Worm (Caenorhabditis elegans) whole organism, L2 larva: ENCODE measurements around the gene atgl-1.

Source experiments
- C34F6.9 ChIP-seq: fragments of 150-350 bp; optimal IDR thresholded peaks from 2 replicates; lab custom pipeline; 2014; ENCODE audit warnings: missing biosample characterization, missing genetic modification characterization
- F13H6.1 ChIP-seq: sonication (generic microtip); optimal IDR thresholded peaks from 2 replicates; lab custom pipeline; 2016; ENCODE audit warnings: missing genetic modification characterization, missing compliant biosample characterization
- R02D3.7 ChIP-seq: fragments of 150-350 bp; optimal IDR thresholded peaks from 2 replicates; lab custom pipeline; 2014; ENCODE audit warnings: missing biosample characterization, missing genetic modification characterization
- Y55F3AM.14 ChIP-seq: fragments of 200-800 bp; sonication (Bioruptor generic); optimal IDR thresholded peaks from 2 replicates; lab custom pipeline; 2018; ENCODE audit warnings: mild to moderate bottlenecking, missing genetic modification characterization, missing compliant biosample characterization
- ZK546.5 ChIP-seq: sonication (generic microtip); optimal IDR thresholded peaks from 2 replicates; lab custom pipeline; 2017; ENCODE audit warnings: missing biosample characterization, missing genetic modification characterization
- alr-1 ChIP-seq: fragments of 150-350 bp; optimal IDR thresholded peaks from 2 replicates; lab custom pipeline; 2014; ENCODE audit warnings: missing biosample characterization, missing genetic modification characterization
- aly-2 ChIP-seq: fragments of 150-350 bp; optimal IDR thresholded peaks from 2 replicates; lab custom pipeline; 2014; ENCODE audit warnings: missing biosample characterization, missing genetic modification characterization
- ama-1 ChIP-seq: fragments of 150-350 bp; optimal IDR thresholded peaks from 2 replicates; lab custom pipeline; 2018; ENCODE audit warnings: inconsistent platforms
- blmp-1 ChIP-seq: sonication (generic microtip); optimal IDR thresholded peaks from 2 replicates; lab custom pipeline; 2017; ENCODE audit warnings: missing genetic modification characterization, mild to moderate bottlenecking, missing compliant biosample characterization, antibody characterized with exemption, moderate library complexity; ENCODE audit not compliant: insufficient read depth
- ceh-16 ChIP-seq: fragments of 150-350 bp; optimal IDR thresholded peaks from 2 replicates; lab custom pipeline; 2014; ENCODE audit warnings: missing biosample characterization, missing genetic modification characterization
- ceh-82 ChIP-seq: fragments of 150-350 bp; optimal IDR thresholded peaks from 2 replicates; lab custom pipeline; 2014; ENCODE audit warnings: missing biosample characterization, missing genetic modification characterization
- crh-2 ChIP-seq: sonication (generic microtip); optimal IDR thresholded peaks from 2 replicates; lab custom pipeline; 2017; ENCODE audit warnings: missing biosample characterization, missing genetic modification characterization
- dmd-4 ChIP-seq: sonication (generic microtip); optimal IDR thresholded peaks from 2 replicates; lab custom pipeline; 2017; ENCODE audit warnings: missing biosample characterization, missing genetic modification characterization
- egl-27 ChIP-seq: sonication (generic microtip); optimal IDR thresholded peaks from 3 replicates; lab custom pipeline; 2017; ENCODE audit warnings: missing biosample characterization, missing genetic modification reagents, missing genetic modification characterization
- elt-1 ChIP-seq: fragments of 150-350 bp; optimal IDR thresholded peaks from 2 replicates; lab custom pipeline; 2014; ENCODE audit warnings: missing biosample characterization, missing genetic modification characterization
- elt-3 ChIP-seq: sonication (generic microtip); optimal IDR thresholded peaks from 2 replicates; lab custom pipeline; 2017; ENCODE audit warnings: missing biosample characterization, missing genetic modification characterization
- fos-1 ChIP-seq: fragments of 150-350 bp; optimal IDR thresholded peaks from 2 replicates; lab custom pipeline; 2014; ENCODE audit warnings: missing biosample characterization, missing genetic modification characterization
- gmeb-1 ChIP-seq: fragments of 150-350 bp; optimal IDR thresholded peaks from 2 replicates; lab custom pipeline; 2014; ENCODE audit warnings: missing biosample characterization, missing genetic modification characterization
- lin-11 ChIP-seq: fragments of 150-350 bp; sonication (generic microtip); optimal IDR thresholded peaks from 2 replicates; lab custom pipeline; 2014; ENCODE audit warnings: missing biosample characterization, missing genetic modification characterization, inconsistent platforms, mixed read lengths
- lin-13 ChIP-seq: fragments of 150-350 bp; optimal IDR thresholded peaks from 2 replicates; lab custom pipeline; 2014; ENCODE audit warnings: missing biosample characterization, missing genetic modification reagents, missing genetic modification characterization
- lin-39 ChIP-seq: fragments of 150-350 bp; optimal IDR thresholded peaks from 2 replicates; lab custom pipeline; 2014; ENCODE audit warnings: missing biosample characterization, missing genetic modification reagents, missing genetic modification characterization
- lsy-2 ChIP-seq, 2 experiments: fragments of 150-350 bp in 1 of 2; sonication (generic microtip) in 1 of 2; optimal IDR thresholded peaks; 2 replicates each; lab custom pipeline; 2014 to 2017; ENCODE audit warnings: missing biosample characterization in 2 of 2, missing genetic modification characterization in 2 of 2
- mab-5 ChIP-seq: fragments of 150-350 bp; optimal IDR thresholded peaks from 2 replicates; lab custom pipeline; 2014; ENCODE audit warnings: missing biosample characterization, missing genetic modification characterization
- mbf-1 ChIP-seq: sonication (generic microtip); optimal IDR thresholded peaks from 2 replicates; lab custom pipeline; 2017; ENCODE audit warnings: missing biosample characterization, missing genetic modification characterization
- mdl-1 ChIP-seq, 2 experiments: fragments of 150-350 bp in 1 of 2; sonication (generic microtip) in 1 of 2; optimal IDR thresholded peaks; 2 replicates each; lab custom pipeline; 2017; ENCODE audit warnings: missing biosample characterization in 2 of 2, missing genetic modification characterization in 2 of 2
- nhr-10 ChIP-seq: sonication (generic microtip); optimal IDR thresholded peaks from 2 replicates; lab custom pipeline; 2017; ENCODE audit warnings: missing biosample characterization, missing genetic modification characterization
- nhr-11 ChIP-seq: fragments of 150-350 bp; optimal IDR thresholded peaks from 2 replicates; lab custom pipeline; 2014; ENCODE audit warnings: missing biosample characterization, missing genetic modification characterization
- nhr-12 ChIP-seq: fragments of 150-350 bp; optimal IDR thresholded peaks from 2 replicates; lab custom pipeline; 2014; ENCODE audit warnings: missing biosample characterization, missing genetic modification characterization
- nhr-129 ChIP-seq: fragments of 150-350 bp; optimal IDR thresholded peaks from 2 replicates; lab custom pipeline; 2014; ENCODE audit warnings: missing biosample characterization, missing genetic modification characterization
- nhr-21 ChIP-seq: fragments of 150-350 bp; optimal IDR thresholded peaks from 2 replicates; lab custom pipeline; 2014; ENCODE audit warnings: missing biosample characterization, missing genetic modification characterization
- nhr-23 ChIP-seq: fragments of 150-350 bp; optimal IDR thresholded peaks from 2 replicates; lab custom pipeline; 2014; ENCODE audit warnings: missing biosample characterization, missing genetic modification reagents, missing genetic modification characterization
- nhr-237 ChIP-seq: fragments of 150-350 bp; optimal IDR thresholded peaks from 2 replicates; lab custom pipeline; 2014; ENCODE audit warnings: missing biosample characterization, missing genetic modification characterization
- nhr-25 ChIP-seq: fragments of 150-350 bp; sonication (generic microtip); optimal IDR thresholded peaks from 3 replicates; lab custom pipeline; 2014; ENCODE audit warnings: missing biosample characterization, missing genetic modification characterization
- nhr-6 ChIP-seq: fragments of 150-350 bp; optimal IDR thresholded peaks from 2 replicates; lab custom pipeline; 2014; ENCODE audit warnings: missing biosample characterization, missing genetic modification characterization
- nhr-77 ChIP-seq: fragments of 150-350 bp; optimal IDR thresholded peaks from 2 replicates; lab custom pipeline; 2014; ENCODE audit warnings: missing biosample characterization, missing genetic modification characterization
- peb-1 ChIP-seq: fragments of 150-350 bp; optimal IDR thresholded peaks from 2 replicates; lab custom pipeline; 2014; ENCODE audit warnings: missing biosample characterization, missing genetic modification characterization
- sem-4 ChIP-seq: fragments of 150-350 bp; optimal IDR thresholded peaks from 2 replicates; lab custom pipeline; 2014; ENCODE audit warnings: missing biosample characterization, missing genetic modification reagents, missing genetic modification characterization
- skn-1 ChIP-seq: sonication (generic microtip); optimal IDR thresholded peaks from 2 replicates; lab custom pipeline; 2017; ENCODE audit warnings: missing biosample characterization, missing genetic modification characterization
- sma-3 ChIP-seq: sonication (generic microtip); optimal IDR thresholded peaks from 2 replicates; lab custom pipeline; 2016; ENCODE audit warnings: missing genetic modification reagents, missing genetic modification characterization, missing compliant biosample characterization
- sma-9 ChIP-seq, 2 experiments: fragments of 150-350 bp in 1 of 2; sonication (generic microtip) in 1 of 2; optimal IDR thresholded peaks; 2 replicates each; lab custom pipeline; 2014 to 2016; ENCODE audit warnings: missing genetic modification characterization in 2 of 2, mild to moderate bottlenecking in 1 of 2, missing biosample characterization in 1 of 2, missing compliant biosample characterization in 1 of 2, missing genetic modification reagents in 1 of 2, moderate library complexity in 1 of 2
- snpc-4 ChIP-seq: fragments of 150-350 bp; optimal IDR thresholded peaks from 2 replicates; lab custom pipeline; 2014; ENCODE audit warnings: missing biosample characterization, missing genetic modification characterization
- unc-39 ChIP-seq: fragments of 150-350 bp; optimal IDR thresholded peaks from 2 replicates; lab custom pipeline; 2014; ENCODE audit warnings: missing biosample characterization, missing genetic modification characterization
- unc-55 ChIP-seq: fragments of 150-350 bp; sonication (generic microtip); optimal IDR thresholded peaks from 3 replicates; lab custom pipeline; 2014; ENCODE audit warnings: missing biosample characterization, missing genetic modification reagents, missing genetic modification characterization
- unc-62 ChIP-seq: fragments of 150-350 bp; optimal IDR thresholded peaks from 2 replicates; lab custom pipeline; 2014; ENCODE audit warnings: missing biosample characterization, missing genetic modification reagents, missing genetic modification characterization
- zag-1 ChIP-seq: fragments of 150-350 bp; optimal IDR thresholded peaks from 2 replicates; lab custom pipeline; 2014; ENCODE audit warnings: missing biosample characterization, missing genetic modification characterization
- ztf-1 ChIP-seq: fragments of 200-800 bp; sonication (Bioruptor generic); conservative IDR thresholded peaks from 2 replicates; pipeline ENCODE4 v1.3.6; 2022; ENCODE audit warnings: missing genetic modification characterization, missing compliant biosample characterization
- ztf-11 ChIP-seq: sonication (generic microtip); optimal IDR thresholded peaks from 2 replicates; lab custom pipeline; 2017; ENCODE audit warnings: missing biosample characterization, missing genetic modification characterization
- ztf-4 ChIP-seq: fragments of 150-350 bp; optimal IDR thresholded peaks from 2 replicates; lab custom pipeline; 2014; ENCODE audit warnings: missing biosample characterization, missing genetic modification characterization

The atgl-1 gene

ce11 chrIII:6446807-6447206 lies 27.5 kb upstream of the atgl-1 start, which contains the start of gene let-721:
Gene let-721, minus strand, starts transcription at chrIII:6446907.
- TF ChIP-seq lsy-2 (tag; optimal IDR thresholded peaks at IDR 0.05; lab: Kevin White, UChicago) (no peak), nhr-25 (no peak), Y55F3AM.14 (GFP tag; lab: Kevin White, UChicago) (no peak), unc-55 (GFP tag; lab: Kevin White, UChicago) (no peak), ztf-1 (GFP tag; lab: Robert Waterston, UW) (no peak), R02D3.7 (tag; lab: Kevin White, UChicago) (no peak), ceh-16 (no peak), nhr-77 (no peak), gmeb-1 (tag; lab: Kevin White, UChicago) (no peak)

ce11 chrIII:6444335-6444734 lies 25.1 kb upstream of the atgl-1 start, which contains the start of gene C05D11.13:
Gene C05D11.13, minus strand, starts transcription at chrIII:6444586.
- TF ChIP-seq mab-5 (tag; lab: Kevin White, UChicago) = no peak
- no peak for TF ChIP-seq nhr-6 (tag; lab: Kevin White, UChicago)
- TF ChIP-seq fos-1 (tag; lab: Kevin White, UChicago) = peak; percentile 32
- TF ChIP-seq nhr-77 = no peak
- peak; percentile 68 for TF ChIP-seq C34F6.9 (tag; lab: Kevin White, UChicago)
- TF ChIP-seq nhr-12 = no peak
- no peak for TF ChIP-seq nhr-23 (tag; lab: Kevin White, UChicago)
- TF ChIP-seq ztf-4 (tag; lab: Kevin White, UChicago) = peak; percentile 16
- TF ChIP-seq snpc-4 = no peak
- no peak for TF ChIP-seq ceh-82 (tag; lab: Kevin White, UChicago)
- TF ChIP-seq ceh-16 = no peak
- TF ChIP-seq ztf-11 (tag; lab: Kevin White, UChicago) = no peak
- peak; percentile 47 for TF ChIP-seq sma-3
- peak; percentile 51 for TF ChIP-seq unc-55 (GFP tag; lab: Kevin White, UChicago)
- TF ChIP-seq nhr-21 (tag; lab: Kevin White, UChicago) = peak; percentile 0
- TF ChIP-seq dmd-4 (tag; lab: Kevin White, UChicago) = no peak
- TF ChIP-seq elt-1 (tag; lab: Kevin White, UChicago) = no peak
- TF ChIP-seq gmeb-1 (tag; lab: Kevin White, UChicago) = no peak
- peak; percentile 59 for TF ChIP-seq sma-9 (GFP tag; optimal IDR thresholded peaks at IDR 0.05; lab: Kevin White, UChicago)
- TF ChIP-seq sma-9 (tag; optimal IDR thresholded peaks at IDR 0.05; lab: Kevin White, UChicago) = no peak
- TF ChIP-seq unc-62 = no peak
- TF ChIP-seq R02D3.7 (tag; lab: Kevin White, UChicago) = no peak
- TF ChIP-seq unc-39 (tag; lab: Kevin White, UChicago) = no peak
- TF ChIP-seq sem-4 (tag; lab: Kevin White, UChicago) = no peak
- TF ChIP-seq crh-2 = peak; percentile 65
- no peak for TF ChIP-seq elt-3 (tag; lab: Kevin White, UChicago)
- TF ChIP-seq egl-27 (tag; lab: Kevin White, UChicago) = no peak
- TF ChIP-seq Y55F3AM.14 (GFP tag; lab: Kevin White, UChicago) = no peak
- TF ChIP-seq lsy-2 (tag; optimal IDR thresholded peaks at IDR 0.05; lab: Kevin White, UChicago) = peak in 1 of 2 experiments; percentile 84
- TF ChIP-seq mdl-1 (tag; optimal IDR thresholded peaks at IDR 0.05; lab: Kevin White, UChicago) = no peak
- TF ChIP-seq nhr-10 (tag; lab: Kevin White, UChicago) = no peak
- no peak for TF ChIP-seq lin-11 (tag; lab: Kevin White, UChicago)
- peak; percentile 56 for TF ChIP-seq F13H6.1 (tag; lab: Kevin White, UChicago)
- no peak for TF ChIP-seq zag-1 (tag; lab: Kevin White, UChicago)
- TF ChIP-seq ZK546.5 (tag; lab: Kevin White, UChicago) = no peak
- no peak for TF ChIP-seq lin-13 (GFP tag; lab: Kevin White, UChicago)
- TF ChIP-seq ama-1 (lab: Kevin White, UChicago) = no peak
- TF ChIP-seq peb-1 (tag; lab: Kevin White, UChicago) = no peak
- no peak for TF ChIP-seq ztf-1 (GFP tag; lab: Robert Waterston, UW)
- TF ChIP-seq nhr-237 (tag; lab: Kevin White, UChicago) = no peak
- no peak for TF ChIP-seq blmp-1 (tag; lab: Kevin White, UChicago)
- TF ChIP-seq aly-2 (tag; lab: Kevin White, UChicago) = no peak
- no peak for TF ChIP-seq lin-39 (tag; lab: Kevin White, UChicago)
- no peak for TF ChIP-seq skn-1 (tag; lab: Kevin White, UChicago)
- no peak for TF ChIP-seq nhr-11 (tag; lab: Kevin White, UChicago)
- TF ChIP-seq nhr-25 = peak; percentile 7
- peak; percentile 59 for TF ChIP-seq nhr-129 (tag; lab: Kevin White, UChicago)
- no peak for TF ChIP-seq alr-1
- TF ChIP-seq mbf-1 (tag; lab: Kevin White, UChicago) = no peak
